Worm (Caenorhabditis elegans) whole organism, young adult: ENCODE results near the gene ent-1.

ENCODE experiments used
- F22D6.2 ChIP-seq: sonication (generic microtip); optimal IDR thresholded peaks from 2 replicates; lab custom pipeline; 2016; ENCODE audit warnings: mild to moderate bottlenecking, missing genetic modification characterization, missing compliant biosample characterization
- Y53G8AR.9 ChIP-seq: fragments of 200-800 bp; sonication (Bioruptor generic); conservative IDR thresholded peaks from 2 replicates; pipeline ENCODE4 v1.3.6; 2022; ENCODE audit warnings: missing genetic modification reagents, missing genetic modification characterization, missing compliant biosample characterization
- lir-1 ChIP-seq: fragments of 200-800 bp; sonication (Bioruptor generic); conservative IDR thresholded peaks from 2 replicates; pipeline ENCODE4 v1.3.6; 2022; ENCODE audit warnings: missing genetic modification reagents, missing genetic modification characterization, missing compliant biosample characterization
- rpc-1 ChIP-seq, 2 experiments: fragments of 150-350 bp in 1 of 2; sonication (generic microtip) in 1 of 2; optimal IDR thresholded peaks; 2 replicates each; lab custom pipeline; 2014 to 2018; ENCODE audit warnings: missing biosample characterization in 1 of 2, missing genetic modification characterization in 1 of 2, missing genetic modification reagents in 1 of 2, missing genotype in 1 of 2
- ztf-28 ChIP-seq: fragments of 200-800 bp; sonication (Bioruptor generic); IDR thresholded peaks from 2 replicates; pipeline ENCODE4 v1.3.6; 2022; ENCODE audit warnings: missing genetic modification reagents, missing genetic modification characterization, missing compliant biosample characterization

DNA sequence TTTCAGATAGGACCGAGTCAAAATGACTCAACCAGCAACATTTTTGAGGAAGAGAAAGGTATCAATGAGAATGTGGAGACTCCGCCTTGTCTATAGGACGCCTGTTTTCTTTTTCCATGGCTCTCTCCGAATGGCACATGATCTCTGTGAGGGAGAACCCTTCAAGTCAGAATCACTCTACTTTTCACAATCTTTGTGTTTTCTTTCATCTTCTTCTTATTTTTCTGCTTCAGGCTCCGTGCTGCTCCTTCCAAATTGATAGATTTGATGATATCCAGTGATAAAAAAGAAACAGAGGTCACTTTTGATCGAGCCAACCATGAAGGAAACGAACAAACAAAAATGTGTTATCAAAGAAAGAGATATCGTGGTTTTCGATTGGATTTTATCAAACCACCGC is 6.2 kb downstream of the ent-1 start, which contains the start of gene ZK809.8:
- TF ChIP-seq rpc-1 (optimal IDR thresholded peaks at IDR 0.05; lab: Kevin White, UChicago) = no peak
- no peak for TF ChIP-seq rpc-1 (tag; optimal IDR thresholded peaks at IDR 0.05; lab: Kevin White, UChicago)
- TF ChIP-seq Y53G8AR.9 (GFP tag; lab: Robert Waterston, UW) = no peak
- no peak for TF ChIP-seq F22D6.2 (tag; lab: Kevin White, UChicago)
- no peak for TF ChIP-seq ztf-28 (GFP tag; lab: Robert Waterston, UW)
- TF ChIP-seq lir-1 (GFP tag; lab: Robert Waterston, UW) = no peak
